Worm (Caenorhabditis elegans) whole organism, L4/young adult: ENCODE data around the gene clec-216.

ENCODE experiments used
- W03F9.2 ChIP-seq: fragments of 150-350 bp; optimal IDR thresholded peaks from 2 replicates; lab custom pipeline; 2014; ENCODE audit warnings: missing biosample characterization, missing genetic modification characterization
- dao-5 ChIP-seq: sonication (generic microtip); optimal IDR thresholded peaks from 2 replicates; lab custom pipeline; 2016; ENCODE audit warnings: missing genotype, missing genetic modification characterization, moderate library complexity, missing compliant biosample characterization
- him-1 ChIP-seq: sonication (generic microtip); optimal IDR thresholded peaks from 2 replicates; lab custom pipeline; 2016; ENCODE audit warnings: missing genotype, missing genetic modification reagents, missing genetic modification characterization, missing compliant biosample characterization

ce11 chrV:7954552-7954951 lies 1.8 kb upstream of the clec-216 start, which contains the start of gene F26D11.13:
- TF ChIP-seq W03F9.2 (tag; lab: Kevin White, UChicago) (no peak), dao-5 (tag; lab: Kevin White, UChicago) (no peak), him-1 (tag; lab: Kevin White, UChicago) (no peak)
